Fruit fly (Drosophila melanogaster) whole organism, embryonic: ENCODE measurements around the gene Cap-D3.
A peak's percentile ranks its signal among the peaks of the same experiment; 100 is the strongest.

ENCODE experiments used
- B-H2 ChIP-seq: fragments of 200-800 bp; sonication (Bioruptor generic); optimal IDR thresholded peaks from 2 replicates; lab custom pipeline; 2018; ENCODE audit warnings: missing biosample characterization, mild to moderate bottlenecking, missing genetic modification characterization
- CG10543 ChIP-seq: fragments of 200-800 bp; sonication (Bioruptor generic); optimal IDR thresholded peaks from 3 replicates; lab custom pipeline; 2017; ENCODE audit warnings: missing biosample characterization, mild to moderate bottlenecking, missing genetic modification characterization, moderate library complexity
- CG10979 ChIP-seq: fragments of 200-800 bp; sonication (Bioruptor generic); optimal IDR thresholded peaks from 2 replicates; lab custom pipeline; 2018; ENCODE audit warnings: missing biosample characterization, mild to moderate bottlenecking, missing genetic modification characterization, moderate library complexity
- CG1233 ChIP-seq: fragments of 200-800 bp; sonication (Bioruptor generic); optimal IDR thresholded peaks from 4 replicates; lab custom pipeline; 2018; ENCODE audit warnings: missing biosample characterization, mild to moderate bottlenecking, missing genetic modification characterization
- CG12391 ChIP-seq: fragments of 200-800 bp; sonication (Bioruptor generic); optimal IDR thresholded peaks from 3 replicates; lab custom pipeline; 2018; ENCODE audit warnings: missing biosample characterization, mild to moderate bottlenecking, missing genetic modification characterization, moderate library complexity
- CG12769 ChIP-seq: fragments of 200-800 bp; sonication (Bioruptor generic); optimal IDR thresholded peaks from 2 replicates; lab custom pipeline; 2019; ENCODE audit warnings: missing biosample characterization, mild to moderate bottlenecking, missing genetic modification characterization, moderate library complexity
- CG13424 ChIP-seq: fragments of 200-800 bp; sonication (Bioruptor generic); optimal IDR thresholded peaks from 2 replicates; lab custom pipeline; 2019; ENCODE audit warnings: missing biosample characterization, mild to moderate bottlenecking, missing genetic modification characterization, moderate library complexity
- CG13624 ChIP-seq: fragments of 200-800 bp; sonication (Bioruptor generic); optimal IDR thresholded peaks from 2 replicates; lab custom pipeline; 2016; ENCODE audit warnings: missing biosample characterization, missing genetic modification characterization
- CG14014 ChIP-seq: fragments of 200-800 bp; sonication (Bioruptor generic); IDR thresholded peaks from 2 replicates; pipeline ENCODE4 v1.3.6; 2022; ENCODE audit warnings: missing biosample characterization, missing genetic modification characterization
- CG17829 ChIP-seq: fragments of 200-800 bp; optimal IDR thresholded peaks from 2 replicates; lab custom pipeline; 2019; ENCODE audit warnings: missing biosample characterization, mild to moderate bottlenecking, missing genetic modification characterization, moderate library complexity
- CG18262 ChIP-seq: fragments of 200-800 bp; optimal IDR thresholded peaks from 3 replicates; lab custom pipeline; 2019; ENCODE audit warnings: missing biosample characterization, mild to moderate bottlenecking, missing genetic modification characterization, moderate library complexity
- CG2712 ChIP-seq: fragments of 200-800 bp; optimal IDR thresholded peaks from 3 replicates; lab custom pipeline; 2019; ENCODE audit warnings: missing biosample characterization, mild to moderate bottlenecking, missing genetic modification characterization, moderate library complexity
- CG31441 ChIP-seq: fragments of 200-800 bp; sonication (Bioruptor generic); IDR thresholded peaks from 2 replicates; pipeline ENCODE4 v1.3.6; 2022; ENCODE audit warnings: missing biosample characterization, missing genetic modification characterization
- CG7372 ChIP-seq: fragments of 200-800 bp; sonication (Bioruptor generic); IDR thresholded peaks from 2 replicates; pipeline ENCODE4 v1.3.6; 2022; ENCODE audit warnings: missing biosample characterization, missing genetic modification characterization
- CG7556 ChIP-seq: fragments of 200-800 bp; sonication (Bioruptor generic); optimal IDR thresholded peaks from 2 replicates; lab custom pipeline; 2017; ENCODE audit warnings: missing biosample characterization, mild to moderate bottlenecking, missing genetic modification characterization
- CG7839 ChIP-seq: fragments of 200-800 bp; sonication (Bioruptor generic); optimal IDR thresholded peaks from 3 replicates; lab custom pipeline; 2018; ENCODE audit warnings: missing biosample characterization, mild to moderate bottlenecking, missing genetic modification characterization, moderate library complexity
- CG8089 ChIP-seq: fragments of 200-800 bp; sonication (Bioruptor generic); optimal IDR thresholded peaks from 3 replicates; lab custom pipeline; 2016; ENCODE audit warnings: missing biosample characterization, missing genetic modification characterization
- CG8924 ChIP-seq: fragments of 200-800 bp; optimal IDR thresholded peaks from 3 replicates; lab custom pipeline; 2019; ENCODE audit warnings: missing biosample characterization, mild to moderate bottlenecking, missing genetic modification characterization, moderate library complexity
- CoRest ChIP-seq: fragments of 200-800 bp; sonication (Bioruptor generic); optimal IDR thresholded peaks from 3 replicates; lab custom pipeline; 2018; ENCODE audit warnings: missing biosample characterization, mild to moderate bottlenecking, missing genetic modification characterization, moderate library complexity
- D19A ChIP-seq: fragments of 200-800 bp; optimal IDR thresholded peaks from 3 replicates; lab custom pipeline; 2019; ENCODE audit warnings: missing biosample characterization, mild to moderate bottlenecking, missing genetic modification characterization, moderate library complexity
- Doc2 ChIP-seq: fragments of 200-800 bp; sonication (Bioruptor generic); IDR thresholded peaks from 2 replicates; pipeline ENCODE4 v1.3.6; 2022; ENCODE audit warnings: missing biosample characterization, missing genetic modification characterization
- Ets65A ChIP-seq: fragments of 200-800 bp; sonication (Bioruptor generic); peaks from one replicate; lab custom pipeline; 2016; ENCODE audit warnings: missing biosample characterization, missing genetic modification characterization
- HLH54F ChIP-seq: fragments of 200-800 bp; sonication (Bioruptor generic); optimal IDR thresholded peaks from 3 replicates; lab custom pipeline; 2016; ENCODE audit warnings: missing biosample characterization, missing genetic modification characterization
- Jarid2 ChIP-seq: fragments of 200-800 bp; sonication (Bioruptor generic); optimal IDR thresholded peaks from 3 replicates; lab custom pipeline; 2017; ENCODE audit warnings: mild to moderate bottlenecking, missing biosample characterization, missing genetic modification reagents, missing genetic modification characterization
- Med ChIP-seq: fragments of 200-800 bp; sonication (Bioruptor generic); peaks from one replicate; lab custom pipeline; 2016; ENCODE audit warnings: missing biosample characterization, missing genetic modification characterization, mild to moderate bottlenecking, inconsistent platforms, moderate library complexity
- NC2α ChIP-seq: fragments of 200-800 bp; sonication (Bioruptor generic); optimal IDR thresholded peaks from 2 replicates; lab custom pipeline; 2016; ENCODE audit warnings: missing biosample characterization, missing genetic modification characterization
- Sox102F ChIP-seq: fragments of 200-800 bp; sonication (Bioruptor generic); optimal IDR thresholded peaks from 2 replicates; lab custom pipeline; 2018; ENCODE audit warnings: missing biosample characterization, mild to moderate bottlenecking, missing genetic modification characterization, moderate library complexity
- Ssrp ChIP-seq: fragments of 200-800 bp; sonication (Bioruptor generic); optimal IDR thresholded peaks from 2 replicates; lab custom pipeline; 2018; ENCODE audit warnings: missing biosample characterization, mild to moderate bottlenecking, missing genetic modification characterization, moderate library complexity
- Stat92E ChIP-seq, 3 experiments: fragments of >200 bp in 2 of 3; fragments of 200-800 bp in 1 of 3; sonication (Bioruptor generic) in 1 of 3; optimal IDR thresholded peaks; 2 replicates each; lab custom pipeline; 2017 to 2019; ENCODE audit warnings: missing biosample characterization in 3 of 3, missing genetic modification characterization in 3 of 3, mild to moderate bottlenecking in 1 of 3, moderate library complexity in 1 of 3
- Trl ChIP-seq, 3 experiments: fragments of >200 bp in 2 of 3; fragments of 200-800 bp in 1 of 3; sonication (Bioruptor generic) in 1 of 3; optimal IDR thresholded peaks; 2 replicates in 1 of 3; 3 replicates in 2 of 3; lab custom pipeline; 2016 to 2017; ENCODE audit warnings: missing biosample characterization in 1 of 3, missing genetic modification characterization in 1 of 3
- ato ChIP-seq: fragments of 200-800 bp; sonication (Bioruptor generic); IDR thresholded peaks from 2 replicates; pipeline ENCODE4 v1.3.6; 2022; ENCODE audit warnings: missing biosample characterization, missing genetic modification characterization; ENCODE audit not compliant: partially characterized antibody
- bsh ChIP-seq, 2 experiments: fragments of 200-800 bp; sonication (Bioruptor generic); optimal IDR thresholded peaks; 2 replicates each; lab custom pipeline; 2017 to 2018; ENCODE audit warnings: mild to moderate bottlenecking in 2 of 2, missing biosample characterization in 2 of 2, missing genetic modification characterization in 2 of 2, moderate library complexity in 1 of 2
- chinmo ChIP-seq: fragments of 200-800 bp; sonication (Bioruptor generic); IDR thresholded peaks from 4 replicates; pipeline ENCODE4 v1.3.6; 2022; ENCODE audit warnings: missing biosample characterization, missing genetic modification characterization; ENCODE audit not compliant: partially characterized antibody
- chn ChIP-seq: fragments of 200-800 bp; sonication (Bioruptor generic); optimal IDR thresholded peaks from 2 replicates; lab custom pipeline; 2016; ENCODE audit warnings: missing biosample characterization, missing genetic modification characterization
- dmrt99B ChIP-seq: fragments of 200-800 bp; sonication (Bioruptor generic); optimal IDR thresholded peaks from 2 replicates; lab custom pipeline; 2018; ENCODE audit warnings: missing biosample characterization, mild to moderate bottlenecking, missing genetic modification characterization, moderate library complexity
- grau ChIP-seq: fragments of 200-800 bp; optimal IDR thresholded peaks from 3 replicates; lab custom pipeline; 2019; ENCODE audit warnings: missing biosample characterization, mild to moderate bottlenecking, missing genetic modification characterization, moderate library complexity
- nmo ChIP-seq: fragments of 200-800 bp; sonication (Bioruptor generic); optimal IDR thresholded peaks from 2 replicates; lab custom pipeline; 2018; ENCODE audit warnings: missing biosample characterization, mild to moderate bottlenecking, missing genetic modification characterization, moderate library complexity
- phol ChIP-seq: fragments of 200-800 bp; sonication (Bioruptor generic); optimal IDR thresholded peaks from 3 replicates; lab custom pipeline; 2018; ENCODE audit warnings: missing biosample characterization, mild to moderate bottlenecking, missing genetic modification characterization, moderate library complexity
- ranshi ChIP-seq: fragments of 200-800 bp; sonication (Bioruptor generic); IDR thresholded peaks from 2 replicates; pipeline ENCODE4 v1.3.6; 2022; ENCODE audit warnings: missing biosample characterization, missing genetic modification characterization
- row ChIP-seq: fragments of 200-800 bp; sonication (Bioruptor generic); IDR thresholded peaks from 3 replicates; pipeline ENCODE4 v1.3.6; 2022; ENCODE audit warnings: missing biosample characterization, missing genetic modification characterization
- schlank ChIP-seq: fragments of 200-800 bp; sonication (Bioruptor generic); optimal IDR thresholded peaks from 2 replicates; lab custom pipeline; 2018; ENCODE audit warnings: missing biosample characterization, mild to moderate bottlenecking, missing genetic modification characterization
- sd ChIP-seq: fragments of 200-800 bp; sonication (Bioruptor generic); optimal IDR thresholded peaks from 3 replicates; lab custom pipeline; 2018; ENCODE audit warnings: missing biosample characterization, mild to moderate bottlenecking, missing genetic modification characterization, moderate library complexity
- sr ChIP-seq: fragments of 200-800 bp; sonication (Bioruptor generic); IDR thresholded peaks from 3 replicates; pipeline ENCODE4 v1.3.6; 2022; ENCODE audit warnings: missing biosample characterization, missing genetic modification characterization
- twi ChIP-seq: fragments of 200-800 bp; optimal IDR thresholded peaks from 2 replicates; lab custom pipeline; 2019; ENCODE audit warnings: missing biosample characterization, mild to moderate bottlenecking, missing genetic modification characterization, moderate library complexity
- tx ChIP-seq: fragments of 200-800 bp; sonication (Bioruptor generic); optimal IDR thresholded peaks from 2 replicates; lab custom pipeline; 2016; ENCODE audit warnings: missing biosample characterization, missing genetic modification characterization
- wdn ChIP-seq: fragments of 200-800 bp; sonication (Bioruptor generic); IDR thresholded peaks from 2 replicates; pipeline ENCODE4 v1.3.6; 2022; ENCODE audit warnings: missing biosample characterization, missing genetic modification characterization

The Cap-D3 gene

DNA sequence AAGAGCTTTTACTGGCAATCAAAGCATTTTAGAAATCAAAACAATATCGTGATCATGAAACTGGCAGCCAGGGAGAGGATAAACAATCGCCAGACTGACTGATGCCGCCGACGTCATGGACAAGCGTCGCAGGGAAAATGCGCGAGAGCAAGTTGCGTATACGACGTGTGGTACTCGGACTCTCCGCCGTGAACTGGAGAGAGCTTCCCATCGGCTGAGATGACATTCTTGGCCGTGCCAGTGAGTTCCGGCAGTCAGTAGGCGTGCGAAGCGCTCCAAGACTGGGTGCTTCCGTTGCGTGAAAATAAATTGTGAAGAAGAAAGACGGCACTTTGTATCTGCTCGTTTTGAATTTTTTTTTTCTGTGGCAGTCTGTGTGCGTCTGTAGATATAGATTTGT lies 29.1 kb downstream of the Cap-D3 start, which contains the start of gene GluRIIA:
Gene GluRIIA (plus strand): TSS at position 255 of the 400 bp plus-strand sequence.
- TF ChIP-seq sr (GFP tag; lab: Robert Waterston, UW) = peak; percentile 84
- TF ChIP-seq CG7372 (GFP tag; lab: Robert Waterston, UW) = peak; percentile 58; the same call in 1 of the 2 replicates
- TF ChIP-seq Med (GFP tag; lab: Kevin White, UChicago) = peak; percentile 70
- TF ChIP-seq chinmo (GFP tag; lab: Robert Waterston, UW) = 0 out of 4 replicates have a peak, but pooled peaks have one; percentile 42
- no peak for TF ChIP-seq ranshi (GFP tag; lab: Robert Waterston, UW)
- TF ChIP-seq CG8089 (GFP tag; lab: Kevin White, UChicago) = no peak
- no peak for TF ChIP-seq CG13624 (GFP tag; lab: Kevin White, UChicago)
- TF ChIP-seq HLH54F = no peak
- peak; percentile 54 for TF ChIP-seq sd (tag; lab: Kevin White, UChicago)
- TF ChIP-seq Trl (optimal IDR thresholded peaks at IDR 0.05; lab: Kevin White, UChicago) = peak; percentile 10 to 34
- no peak for TF ChIP-seq Trl (GFP tag; optimal IDR thresholded peaks at IDR 0.05; lab: Kevin White, UChicago)
- TF ChIP-seq Ets65A (GFP tag; lab: Kevin White, UChicago) = peak; percentile 64
- TF ChIP-seq Jarid2 (GFP tag; lab: Kevin White, UChicago) = peak; percentile 21

- TF ChIP-seq wdn (GFP tag; lab: Robert Waterston, UW) (no peak), phol (tag; lab: Kevin White, UChicago) (peak; percentile 45), NC2α (GFP tag; lab: Kevin White, UChicago) (no peak), Sox102F (GFP tag; lab: Kevin White, UChicago) (peak; percentile 43), sd (tag; lab: Kevin White, UChicago) (peak; percentile 16), Doc2 (GFP tag; lab: Robert Waterston, UW) (no peak), CG10543 (peak; percentile 34), CG7556 (GFP tag; lab: Kevin White, UChicago) (peak; percentile 12), CG1233 (GFP tag; lab: Kevin White, UChicago) (no peak), ato (GFP tag; lab: Robert Waterston, UW) (no peak), CG18262 (tag; lab: Kevin White, UChicago) (peak; percentile 64), CG14014 (GFP tag; lab: Robert Waterston, UW) (no peak), CG7839 (tag; lab: Kevin White, UChicago) (peak; percentile 26), CG31441 (GFP tag; lab: Robert Waterston, UW) (peak; percentile 4; the same call in 1 of the 2 replicates), CG12391 (tag; lab: Kevin White, UChicago) (peak; percentile 8), grau (tag; lab: Kevin White, UChicago) (peak; percentile 40), schlank (tag; lab: Kevin White, UChicago) (no peak), nmo (GFP tag; lab: Kevin White, UChicago) (peak; percentile 39), CG10979 (tag; lab: Kevin White, UChicago) (peak; percentile 42), CG2712 (tag; lab: Kevin White, UChicago) (peak; percentile 54), Trl (optimal IDR thresholded peaks at IDR 0.05; lab: Kevin White, UChicago) (peak; percentile 3 to 5), Trl (GFP tag; optimal IDR thresholded peaks at IDR 0.05; lab: Kevin White, UChicago) (no peak), bsh (GFP tag; optimal IDR thresholded peaks at IDR 0.05; lab: Kevin White, UChicago) (peak in 1 of 2 experiments; percentile 40), CoRest (peak; percentile 36), tx (no peak), CG8924 (tag; lab: Kevin White, UChicago) (peak; percentile 25), twi (tag; lab: Kevin White, UChicago) (peak; percentile 23), D19A (peak; percentile 94), Med (GFP tag; lab: Kevin White, UChicago) (peak; percentile 43), Ssrp (tag; lab: Kevin White, UChicago) (peak; percentile 19), CG13424 (peak; percentile 52), Stat92E (GFP tag; optimal IDR thresholded peaks at IDR 0.05; lab: Kevin White, UChicago) (no peak), CG17829 (peak; percentile 8), dmrt99B (tag; lab: Kevin White, UChicago) (peak; percentile 56), chn (no peak), CG12769 (peak; percentile 2), B-H2 (GFP tag; lab: Kevin White, UChicago) (no peak), row (peak; percentile 26; the same call in 1 of the 3 replicates)
These were observed 33.2 kb downstream of the Cap-D3 start, which contains the start of gene GluRIIB for dm6 chr2L:5558809-5559392. GluRIIB (plus strand) TSS chr2L:5559342.
